Worm (Caenorhabditis elegans): ENCODE data around the gene ndx-9.

DNA sequence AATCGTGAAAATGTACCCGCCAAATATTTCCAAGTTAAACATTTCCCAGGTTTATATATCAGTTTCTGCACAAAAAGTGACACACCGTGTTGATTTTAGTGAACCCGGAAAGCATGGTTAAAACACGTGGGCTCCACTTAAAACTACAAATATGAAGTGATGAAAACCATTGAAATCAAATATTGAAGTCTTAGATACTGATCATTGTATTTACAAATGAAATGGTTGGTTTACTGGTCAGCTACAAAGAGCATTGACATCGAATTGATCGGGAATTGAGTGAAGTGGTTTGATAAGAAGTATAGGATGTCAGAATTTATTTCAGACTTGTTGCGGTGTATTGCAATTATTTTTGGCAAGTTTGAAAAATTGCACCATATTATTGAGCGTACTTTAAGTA lies 17.6 kb upstream of the ndx-9 start, which contains the start of gene hrg-5:
- TF ChIP-seq ama-1 (optimal IDR thresholded peaks at IDR 0.05) (no peak), sea-1 (GFP tag; conservative IDR thresholded peaks at IDR 0.05) (no peak), F13C5.2 (tag; optimal IDR thresholded peaks at IDR 0.05) (no peak), B0310.2 (tag; optimal IDR thresholded peaks at IDR 0.05) (no peak), aly-1 (tag; optimal IDR thresholded peaks at IDR 0.05) (no peak)
